Worm (Caenorhabditis elegans) whole organism, young adult: ENCODE data around the gene snt-1.

ENCODE experiments used
- B0019.2 ChIP-seq: fragments of 200-800 bp; sonication (Bioruptor generic); conservative IDR thresholded peaks from 2 replicates; pipeline ENCODE4 v1.3.6; 2022; ENCODE audit warnings: missing genetic modification reagents, missing genetic modification characterization, missing compliant biosample characterization
- B0261.1 ChIP-seq: sonication (generic microtip); optimal IDR thresholded peaks from 2 replicates; lab custom pipeline; 2016; ENCODE audit warnings: mild to moderate bottlenecking, missing genetic modification characterization, moderate library complexity, missing compliant biosample characterization
- F10E7.11 ChIP-seq: sonication (generic microtip); optimal IDR thresholded peaks from 2 replicates; lab custom pipeline; 2017; ENCODE audit warnings: mild to moderate bottlenecking, missing genetic modification characterization, moderate library complexity, missing compliant biosample characterization
- F33H1.4 ChIP-seq: fragments of 200-800 bp; sonication (Bioruptor generic); IDR thresholded peaks from 2 replicates; pipeline ENCODE4 v1.3.6; 2022; ENCODE audit warnings: missing genetic modification reagents, missing genetic modification characterization, missing compliant biosample characterization
- F39B2.1 ChIP-seq: fragments of 200-800 bp; sonication (Bioruptor generic); IDR thresholded peaks from 2 replicates; pipeline ENCODE4 v1.3.6; 2022; ENCODE audit warnings: missing genetic modification reagents, missing genetic modification characterization, missing compliant biosample characterization
- F49E8.2 ChIP-seq: sonication (generic microtip); optimal IDR thresholded peaks from 3 replicates; lab custom pipeline; 2017; ENCODE audit warnings: missing genetic modification characterization, mild to moderate bottlenecking, missing compliant biosample characterization, antibody characterized with exemption, moderate library complexity; ENCODE audit not compliant: insufficient read depth
- F52B5.7 ChIP-seq: sonication (generic microtip); optimal IDR thresholded peaks from 2 replicates; lab custom pipeline; 2016; ENCODE audit warnings: mild to moderate bottlenecking, missing genetic modification characterization, missing compliant biosample characterization
- F57A8.1 ChIP-seq: fragments of 200-800 bp; sonication (Bioruptor generic); optimal IDR thresholded peaks from 2 replicates; lab custom pipeline; 2018; ENCODE audit warnings: mild to moderate bottlenecking, missing genetic modification characterization, moderate library complexity, missing compliant biosample characterization
- K11D2.4 ChIP-seq: fragments of 200-800 bp; sonication (Bioruptor generic); IDR thresholded peaks from 2 replicates; pipeline ENCODE4 v1.3.6; 2022; ENCODE audit warnings: missing genetic modification reagents, missing genetic modification characterization, missing compliant biosample characterization
- Y53G8AR.9 ChIP-seq: fragments of 200-800 bp; sonication (Bioruptor generic); conservative IDR thresholded peaks from 2 replicates; pipeline ENCODE4 v1.3.6; 2022; ENCODE audit warnings: missing genetic modification reagents, missing genetic modification characterization, missing compliant biosample characterization
- Y67H2A.10 ChIP-seq: fragments of 200-800 bp; sonication (Bioruptor generic); conservative IDR thresholded peaks from 2 replicates; pipeline ENCODE4 v1.3.6; 2022; ENCODE audit warnings: missing genetic modification reagents, missing genetic modification characterization, missing compliant biosample characterization
- atf-7 ChIP-seq: sonication (generic microtip); optimal IDR thresholded peaks from 2 replicates; lab custom pipeline; 2017; ENCODE audit warnings: mild to moderate bottlenecking, missing genetic modification characterization, missing compliant biosample characterization
- athp-1 ChIP-seq: sonication (generic microtip); optimal IDR thresholded peaks from 2 replicates; lab custom pipeline; 2017; ENCODE audit warnings: mild to moderate bottlenecking, missing genetic modification characterization, missing compliant biosample characterization
- attf-3 ChIP-seq: fragments of 200-800 bp; sonication (Bioruptor generic); conservative IDR thresholded peaks from 2 replicates; pipeline ENCODE4 v1.3.6; 2022; ENCODE audit warnings: missing genetic modification reagents, missing genetic modification characterization, missing compliant biosample characterization
- attf-6 ChIP-seq: fragments of 200-800 bp; sonication (Bioruptor generic); IDR thresholded peaks from 2 replicates; pipeline ENCODE4 v1.3.6; 2022; ENCODE audit warnings: missing genetic modification reagents, missing genetic modification characterization, missing compliant biosample characterization
- cebp-1 ChIP-seq, 2 experiments: fragments of 200-800 bp in 1 of 2; sonication (Bioruptor generic) in 1 of 2; sonication (generic microtip) in 1 of 2; IDR thresholded peaks in 1 of 2; optimal IDR thresholded peaks in 1 of 2; 2 replicates each; pipeline versions ENCODE4 v1.3.6 to Lab custom; 2017 to 2022; ENCODE audit warnings: missing compliant biosample characterization in 2 of 2, missing genetic modification characterization in 2 of 2, mild to moderate bottlenecking in 1 of 2, missing genetic modification reagents in 1 of 2, moderate library complexity in 1 of 2
- ceh-100 ChIP-seq: fragments of 200-800 bp; sonication (Bioruptor generic); IDR thresholded peaks from 2 replicates; pipeline ENCODE4 v1.3.6; 2022; ENCODE audit warnings: missing genetic modification reagents, missing genetic modification characterization, missing compliant biosample characterization
- ceh-79 ChIP-seq: sonication (generic microtip); optimal IDR thresholded peaks from 2 replicates; lab custom pipeline; 2017; ENCODE audit warnings: mild to moderate bottlenecking, missing genetic modification characterization, missing compliant biosample characterization
- chd-7 ChIP-seq: sonication (generic microtip); optimal IDR thresholded peaks from 2 replicates; lab custom pipeline; 2016; ENCODE audit warnings: mild to moderate bottlenecking, missing genetic modification characterization, moderate library complexity, missing compliant biosample characterization
- die-1 ChIP-seq: sonication (generic microtip); optimal IDR thresholded peaks from 2 replicates; lab custom pipeline; 2016; ENCODE audit warnings: missing genotype, mild to moderate bottlenecking, missing genetic modification characterization, missing compliant biosample characterization
- dpff-1 ChIP-seq: sonication (generic microtip); optimal IDR thresholded peaks from 2 replicates; lab custom pipeline; 2017; ENCODE audit warnings: mild to moderate bottlenecking, missing genetic modification characterization, missing compliant biosample characterization
- ekl-4 ChIP-seq: fragments of 200-800 bp; sonication (Bioruptor generic); IDR thresholded peaks from 2 replicates; pipeline ENCODE4 v1.3.6; 2022; ENCODE audit warnings: missing genetic modification reagents, missing genetic modification characterization, missing compliant biosample characterization
- ets-4 ChIP-seq: fragments of 200-800 bp; sonication (Bioruptor generic); optimal IDR thresholded peaks from 2 replicates; lab custom pipeline; 2018; ENCODE audit warnings: mild to moderate bottlenecking, missing genetic modification characterization, missing compliant biosample characterization
- him-1 ChIP-seq: sonication (generic microtip); optimal IDR thresholded peaks from 2 replicates; lab custom pipeline; 2016; ENCODE audit warnings: missing genotype, missing genetic modification reagents, missing genetic modification characterization, missing compliant biosample characterization
- hmg-20 ChIP-seq: fragments of 200-800 bp; sonication (Bioruptor generic); IDR thresholded peaks from 2 replicates; pipeline ENCODE4 v1.3.6; 2022; ENCODE audit warnings: missing genetic modification reagents, missing genetic modification characterization, missing compliant biosample characterization
- hrde-1 ChIP-seq: sonication (generic microtip); optimal IDR thresholded peaks from 2 replicates; lab custom pipeline; 2016; ENCODE audit warnings: missing genetic modification characterization, mild to moderate bottlenecking, missing compliant biosample characterization, moderate library complexity, missing genotype, missing genetic modification reagents, borderline replicate concordance
- hsf-1 ChIP-seq: fragments of 200-800 bp; sonication (Bioruptor generic); IDR thresholded peaks from 2 replicates; pipeline ENCODE4 v1.3.6; 2022; ENCODE audit warnings: missing genetic modification reagents, missing genetic modification characterization, missing compliant biosample characterization
- lag-1 ChIP-seq: fragments of 200-800 bp; sonication (Bioruptor generic); IDR thresholded peaks from 2 replicates; pipeline ENCODE4 v1.3.6; 2022; ENCODE audit warnings: missing genetic modification reagents, missing genetic modification characterization, missing compliant biosample characterization
- let-526 ChIP-seq: fragments of 200-800 bp; sonication (Bioruptor generic); IDR thresholded peaks from 2 replicates; pipeline ENCODE4 v1.3.6; 2022; ENCODE audit warnings: missing genetic modification reagents, missing genetic modification characterization, missing compliant biosample characterization
- let-607 ChIP-seq, 2 experiments: fragments of 200-800 bp in 1 of 2; sonication (Bioruptor generic) in 1 of 2; sonication (generic microtip) in 1 of 2; optimal IDR thresholded peaks; 2 replicates each; lab custom pipeline; 2016 to 2018; ENCODE audit warnings: mild to moderate bottlenecking in 2 of 2, missing compliant biosample characterization in 2 of 2, missing genetic modification characterization in 2 of 2, moderate library complexity in 2 of 2, missing genotype in 1 of 2
- lir-1 ChIP-seq: fragments of 200-800 bp; sonication (Bioruptor generic); conservative IDR thresholded peaks from 2 replicates; pipeline ENCODE4 v1.3.6; 2022; ENCODE audit warnings: missing genetic modification reagents, missing genetic modification characterization, missing compliant biosample characterization
- madf-8 ChIP-seq: fragments of 200-800 bp; sonication (Bioruptor generic); conservative IDR thresholded peaks from 2 replicates; pipeline ENCODE4 v1.3.6; 2022; ENCODE audit warnings: missing genetic modification reagents, missing genetic modification characterization, missing compliant biosample characterization
- mes-4 ChIP-seq: sonication (generic microtip); optimal IDR thresholded peaks from 2 replicates; lab custom pipeline; 2016; ENCODE audit warnings: missing genotype, missing genetic modification characterization, missing compliant biosample characterization
- mxl-1 ChIP-seq: sonication (generic microtip); optimal IDR thresholded peaks from 2 replicates; lab custom pipeline; 2016; ENCODE audit warnings: missing genetic modification characterization, missing compliant biosample characterization
- nfyb-1 ChIP-seq: fragments of 200-800 bp; sonication (Bioruptor generic); IDR thresholded peaks from 2 replicates; pipeline ENCODE4 v1.3.6; 2022; ENCODE audit warnings: missing genetic modification reagents, missing genetic modification characterization, missing compliant biosample characterization
- nhr-120 ChIP-seq: fragments of 200-800 bp; sonication (Bioruptor generic); IDR thresholded peaks from 2 replicates; pipeline ENCODE4 v1.3.6; 2022; ENCODE audit warnings: missing genetic modification characterization, missing compliant biosample characterization
- nhr-27 ChIP-seq: fragments of 200-800 bp; sonication (Bioruptor generic); optimal IDR thresholded peaks from 2 replicates; lab custom pipeline; 2018; ENCODE audit warnings: mild to moderate bottlenecking, missing genetic modification characterization, moderate library complexity, missing compliant biosample characterization
- rcor-1 ChIP-seq: fragments of 200-800 bp; sonication (Bioruptor generic); IDR thresholded peaks from 2 replicates; pipeline ENCODE4 v1.3.6; 2022; ENCODE audit warnings: missing genetic modification reagents, missing genetic modification characterization, missing compliant biosample characterization
- rec-8 ChIP-seq, 2 experiments: sonication (generic microtip); optimal IDR thresholded peaks; 2 replicates each; lab custom pipeline; 2016; ENCODE audit warnings: mild to moderate bottlenecking in 2 of 2, missing genetic modification characterization in 2 of 2, missing genetic modification reagents in 2 of 2, missing genotype in 2 of 2, missing biosample characterization in 1 of 2, missing compliant biosample characterization in 1 of 2, moderate library complexity in 1 of 2
- repo-1 ChIP-seq: sonication (generic microtip); optimal IDR thresholded peaks from 2 replicates; lab custom pipeline; 2017; ENCODE audit warnings: mild to moderate bottlenecking, missing genetic modification characterization, missing compliant biosample characterization
- sea-2 ChIP-seq: fragments of 200-800 bp; sonication (Bioruptor generic); IDR thresholded peaks from 2 replicates; pipeline ENCODE4 v1.3.6; 2022; ENCODE audit warnings: missing genetic modification characterization, missing compliant biosample characterization
- snpc-1.1 ChIP-seq: sonication (generic microtip); optimal IDR thresholded peaks from 2 replicates; lab custom pipeline; 2017; ENCODE audit warnings: missing genetic modification characterization, mild to moderate bottlenecking, missing compliant biosample characterization, antibody characterized with exemption, moderate library complexity, missing genotype, missing genetic modification reagents; ENCODE audit not compliant: insufficient read depth
- snpc-4 ChIP-seq, 5 experiments: fragments of 150-350 bp in 1 of 5; sonication (generic microtip) in 4 of 5; optimal IDR thresholded peaks; 2 replicates each; lab custom pipeline; 2014 to 2018; ENCODE audit warnings: missing genetic modification characterization in 5 of 5, missing biosample characterization in 3 of 5, antibody characterized with exemption in 2 of 5, mild to moderate bottlenecking in 2 of 5, missing compliant biosample characterization in 2 of 5, missing genotype in 2 of 5, moderate library complexity in 2 of 5, missing genetic modification reagents in 1 of 5
- unc-62 ChIP-seq: fragments of 150-350 bp; optimal IDR thresholded peaks from 2 replicates; lab custom pipeline; 2014; ENCODE audit warnings: missing biosample characterization, missing genetic modification reagents, missing genetic modification characterization
- ztf-22 ChIP-seq: fragments of 200-800 bp; sonication (Bioruptor generic); optimal IDR thresholded peaks from 2 replicates; lab custom pipeline; 2018; ENCODE audit warnings: mild to moderate bottlenecking, missing genetic modification characterization, moderate library complexity, missing compliant biosample characterization
- ztf-28 ChIP-seq: fragments of 200-800 bp; sonication (Bioruptor generic); IDR thresholded peaks from 2 replicates; pipeline ENCODE4 v1.3.6; 2022; ENCODE audit warnings: missing genetic modification reagents, missing genetic modification characterization, missing compliant biosample characterization
- ztf-6 ChIP-seq: fragments of 200-800 bp; sonication (Bioruptor generic); IDR thresholded peaks from 2 replicates; pipeline ENCODE4 v1.3.6; 2022; ENCODE audit warnings: missing genetic modification reagents, missing genetic modification characterization, missing compliant biosample characterization

snt-1 gene

ce11 chrII:6782738-6783163, 28.0 kb upstream of the snt-1 start (continued):
- TF ChIP-seq ceh-100 (GFP tag; lab: Robert Waterston, UW) (no peak), B0019.2 (no peak), hsf-1 (GFP tag; lab: Robert Waterston, UW) (no peak), hmg-20 (no peak), Y67H2A.10 (0 out of 2 replicates have a peak, but pooled peaks have one; percentile 58), ets-4 (GFP tag; lab: Kevin White, UChicago) (no peak), F52B5.7 (tag; lab: Kevin White, UChicago) (no peak), atf-7 (no peak), ekl-4 (no peak), lag-1 (GFP tag; lab: Robert Waterston, UW) (no peak), attf-6 (GFP tag; lab: Robert Waterston, UW) (no peak), F39B2.1 (no peak), ztf-28 (GFP tag; lab: Robert Waterston, UW) (no peak), B0261.1 (tag; lab: Kevin White, UChicago) (no peak), mes-4 (no peak), rec-8 (tag; optimal IDR thresholded peaks at IDR 0.05; lab: Kevin White, UChicago) (no peak), attf-3 (GFP tag; lab: Robert Waterston, UW) (peak; percentile 34; the same call in 1 of the 2 replicates), madf-8 (GFP tag; lab: Robert Waterston, UW) (no peak), cebp-1 (GFP tag; IDR thresholded peaks at IDR 0.05; lab: Robert Waterston, UW) (peak; percentile 98), cebp-1 (tag; optimal IDR thresholded peaks at IDR 0.05; lab: Kevin White, UChicago) (peak; percentile 99), ceh-79 (no peak), let-526 (GFP tag; lab: Robert Waterston, UW) (no peak), unc-62 (GFP tag; lab: Kevin White, UChicago) (no peak), repo-1 (tag; lab: Kevin White, UChicago) (no peak), snpc-4 (GFP tag; optimal IDR thresholded peaks at IDR 0.05; lab: Kevin White, UChicago) (no peak), snpc-4 (tag; optimal IDR thresholded peaks at IDR 0.05; lab: Kevin White, UChicago) (peak in 2 of 4 experiments; percentile 12 to 22), nhr-120 (GFP tag; lab: Robert Waterston, UW) (no peak), mxl-1 (no peak), rcor-1 (GFP tag; lab: Robert Waterston, UW) (no peak), athp-1 (no peak), him-1 (tag; lab: Kevin White, UChicago) (no peak), F49E8.2 (tag; lab: Kevin White, UChicago) (no peak), dpff-1 (no peak), nhr-27 (tag; lab: Kevin White, UChicago) (no peak), F57A8.1 (GFP tag; lab: Kevin White, UChicago) (no peak), sea-2 (no peak), ztf-6 (GFP tag; lab: Robert Waterston, UW) (no peak), K11D2.4 (no peak; the same call in 1 of the 2 replicates), let-607 (tag; optimal IDR thresholded peaks at IDR 0.05; lab: Kevin White, UChicago) (no peak), die-1 (tag; lab: Kevin White, UChicago) (no peak), hrde-1 (no peak), chd-7 (tag; lab: Kevin White, UChicago) (no peak), lir-1 (no peak), F10E7.11 (tag; lab: Kevin White, UChicago) (no peak), snpc-1.1 (tag; lab: Kevin White, UChicago) (no peak), ztf-22 (GFP tag; lab: Kevin White, UChicago) (no peak), Y53G8AR.9 (GFP tag; lab: Robert Waterston, UW) (no peak), nfyb-1 (GFP tag; lab: Robert Waterston, UW) (peak; percentile 82), F33H1.4 (GFP tag; lab: Robert Waterston, UW) (no peak)
